Fruit fly (Drosophila melanogaster): ENCODE results near the gene Flo2.

Gene Flo2

dm6 chrX:14839047-14839446 is at the start of gene Flo2, which contains the start of gene CG32590 (continued):
- peak; percentile 76 for TF ChIP-seq wdn (GFP tag; IDR thresholded peaks at IDR 0.05)
- TF ChIP-seq CG2875 (GFP tag; optimal IDR thresholded peaks at IDR 0.05): no peak
- TF ChIP-seq Aef1 (GFP tag; IDR thresholded peaks at IDR 0.05): peak; percentile 80
- no peak for TF ChIP-seq CG8359 (GFP tag; optimal IDR thresholded peaks at IDR 0.05; ENCODE audit: borderline replicate concordance)
- TF ChIP-seq CG6272 (GFP tag; IDR thresholded peaks at IDR 0.05): peak; percentile 83
- peak; percentile 72; the same call in 2 of the 3 replicates for TF ChIP-seq Optix (GFP tag; IDR thresholded peaks at IDR 0.05)
- TF ChIP-seq trh (GFP tag; optimal IDR thresholded peaks at IDR 0.05): peak; percentile 48
- TF ChIP-seq CG14050 (GFP tag; IDR thresholded peaks at IDR 0.05): 0 out of 3 replicates have a peak, but pooled peaks have one; percentile 45
- no peak for TF ChIP-seq CG3726 (GFP tag; IDR thresholded peaks at IDR 0.05)
- peak; percentile 98 for TF ChIP-seq Scr (GFP tag; IDR thresholded peaks at IDR 0.05; ENCODE audit: partially characterized antibody)
- peak; percentile 18; the same call in 1 of the 3 replicates for TF ChIP-seq jigr1 (GFP tag; IDR thresholded peaks at IDR 0.05)
- TF ChIP-seq CG6854 (GFP tag; optimal IDR thresholded peaks at IDR 0.05): no peak
- peak; percentile 67 for TF ChIP-seq jumu (GFP tag; optimal IDR thresholded peaks at IDR 0.05)
- TF ChIP-seq CG12155 (GFP tag; optimal IDR thresholded peaks at IDR 0.05): peak; percentile 66
- peak; percentile 77 for TF ChIP-seq tx (GFP tag; optimal IDR thresholded peaks at IDR 0.05)
- TF ChIP-seq so (GFP tag; IDR thresholded peaks at IDR 0.05): peak; percentile 67; the same call in 2 of the 3 replicates
- TF ChIP-seq bcd (GFP tag; optimal IDR thresholded peaks at IDR 0.05): peak; percentile 34
- peak; percentile 30 for TF ChIP-seq CG7556 (GFP tag; optimal IDR thresholded peaks at IDR 0.05)
- no peak for TF ChIP-seq lov (optimal IDR thresholded peaks at IDR 0.05)
- peak; percentile 47; the same call in 1 of the 3 replicates for TF ChIP-seq lov (GFP tag; IDR thresholded peaks at IDR 0.05)
- peak; percentile 57 for TF ChIP-seq CG1024 (GFP tag; IDR thresholded peaks at IDR 0.05)
- peak; percentile 31 for TF ChIP-seq CG3838 (GFP tag; optimal IDR thresholded peaks at IDR 0.05)
- TF ChIP-seq chm (GFP tag; IDR thresholded peaks at IDR 0.05): peak; percentile 42; the same call in 1 of the 2 replicates
- no peak for TF ChIP-seq CkIIα-i1 (GFP tag; IDR thresholded peaks at IDR 0.05)
- peak; percentile 40 for TF ChIP-seq CG11398 (GFP tag; optimal IDR thresholded peaks at IDR 0.05)
- peak; percentile 98 for TF ChIP-seq vnd (GFP tag; IDR thresholded peaks at IDR 0.05; ENCODE audit: partially characterized antibody)
- peak; percentile 97 for TF ChIP-seq hbn (GFP tag; IDR thresholded peaks at IDR 0.05; ENCODE audit: partially characterized antibody)
- peak; percentile 33 for TF ChIP-seq dm (GFP tag; optimal IDR thresholded peaks at IDR 0.05)
- TF ChIP-seq sisA (GFP tag; IDR thresholded peaks at IDR 0.05): peak; percentile 84
- TF ChIP-seq CG11696 (GFP tag; IDR thresholded peaks at IDR 0.05): no peak
- TF ChIP-seq Dek (tag; optimal IDR thresholded peaks at IDR 0.05): peak; percentile 53
- TF ChIP-seq CG3163 (GFP tag; optimal IDR thresholded peaks at IDR 0.05): no peak
- peak; percentile 64 for TF ChIP-seq Adf1 (GFP tag; IDR thresholded peaks at IDR 0.05)
- peak; percentile 63 for TF ChIP-seq trem (tag; optimal IDR thresholded peaks at IDR 0.05)
- no peak for TF ChIP-seq CG30431 (GFP tag; optimal IDR thresholded peaks at IDR 0.05)
- no peak for TF ChIP-seq CG17912 (GFP tag; optimal IDR thresholded peaks at IDR 0.05)
- TF ChIP-seq ken (GFP tag; IDR thresholded peaks at IDR 0.05): peak; percentile 79
- TF ChIP-seq sima (GFP tag; optimal IDR thresholded peaks at IDR 0.05): no peak
- peak; percentile 21 for TF ChIP-seq CG8089 (GFP tag; optimal IDR thresholded peaks at IDR 0.05)
- peak; percentile 89 for TF ChIP-seq row (GFP tag; IDR thresholded peaks at IDR 0.05)
- peak; percentile 75 for TF ChIP-seq CG13424 (tag; optimal IDR thresholded peaks at IDR 0.05)
- TF ChIP-seq zen2 (GFP tag; IDR thresholded peaks at IDR 0.05; ENCODE audit: partially characterized antibody): peak; percentile 93
- TF ChIP-seq Gug (GFP tag; IDR thresholded peaks at IDR 0.05): peak; percentile 73
- TF ChIP-seq Dip2 (GFP tag; IDR thresholded peaks at IDR 0.05): no peak
- peak; percentile 76 for TF ChIP-seq CG12942 (GFP tag; optimal IDR thresholded peaks at IDR 0.05)
- peak; percentile 52; the same call in 1 of the 3 replicates for TF ChIP-seq CG11093 (GFP tag; IDR thresholded peaks at IDR 0.05)
- peak; percentile 64 for TF ChIP-seq CG18011 (GFP tag; optimal IDR thresholded peaks at IDR 0.05)
- TF ChIP-seq Deaf1 (tag; optimal IDR thresholded peaks at IDR 0.05): peak; percentile 52
- TF ChIP-seq Atf3 (GFP tag; optimal IDR thresholded peaks at IDR 0.05): peak; percentile 36
- TF ChIP-seq run (tag; optimal IDR thresholded peaks at IDR 0.05): no peak
- TF ChIP-seq cg (GFP tag; optimal IDR thresholded peaks at IDR 0.05): no peak
- no peak for TF ChIP-seq CG4360 (GFP tag; IDR thresholded peaks at IDR 0.05)
